Worm (Caenorhabditis elegans): Measurements from ENCODE around the gene cdf-1.

- no peak for TF ChIP-seq lin-35 (GFP tag; optimal IDR thresholded peaks at IDR 0.05)
- no peak for TF ChIP-seq unc-86 (tag; optimal IDR thresholded peaks at IDR 0.05)
- TF ChIP-seq nhr-237 (tag; optimal IDR thresholded peaks at IDR 0.05), result no peak
- TF ChIP-seq ama-1 (optimal IDR thresholded peaks at IDR 0.05), result no peak
- no peak for TF ChIP-seq nhr-19 (GFP tag; conservative IDR thresholded peaks at IDR 0.05)
- TF ChIP-seq alr-1 (tag; optimal IDR thresholded peaks at IDR 0.05; ENCODE audit: borderline replicate concordance), result no peak
- no peak for TF ChIP-seq nhr-47 (tag; optimal IDR thresholded peaks at IDR 0.05)
- no peak for TF ChIP-seq tbx-2 (tag; optimal IDR thresholded peaks at IDR 0.05)
- no peak for TF ChIP-seq egl-27 (tag; optimal IDR thresholded peaks at IDR 0.05)
- TF ChIP-seq lin-13 (GFP tag; optimal IDR thresholded peaks at IDR 0.05), result no peak
- TF ChIP-seq ztf-11 (tag; optimal IDR thresholded peaks at IDR 0.05), result no peak
Observed at ce11 chrX:6499736-6500135, 5.2 kb downstream of the cdf-1 start, which contains the start of gene actl-1.
